Fruit fly (Drosophila melanogaster) whole organism, wandering third instar larva: ENCODE measurements around the gene Acsx1L.

Source experiments
- CG32264 ChIP-seq: fragments of 200-800 bp; sonication (Bioruptor generic); optimal IDR thresholded peaks from 2 replicates; lab custom pipeline; 2016; ENCODE audit warnings: missing biosample characterization, missing genetic modification characterization
- CG9705 ChIP-seq: fragments of 200-800 bp; sonication (Bioruptor generic); optimal IDR thresholded peaks from 2 replicates; lab custom pipeline; 2018; ENCODE audit warnings: missing biosample characterization, mild to moderate bottlenecking, missing genetic modification characterization
- CrebA ChIP-seq: fragments of 200-800 bp; sonication (Bioruptor generic); optimal IDR thresholded peaks from 2 replicates; lab custom pipeline; 2016; ENCODE audit warnings: missing biosample characterization, mild to moderate bottlenecking, missing genetic modification characterization, borderline replicate concordance
- Dfd ChIP-seq: fragments of >200 bp; optimal IDR thresholded peaks from 2 replicates; lab custom pipeline; 2017; ENCODE audit warnings: missing biosample characterization, missing genetic modification characterization
- Dif ChIP-seq: fragments of 200-275, 200-300 bp; sonication (Bioruptor generic); optimal IDR thresholded peaks from 2 replicates; lab custom pipeline; 2018; ENCODE audit warnings: missing biosample characterization, missing genetic modification characterization; ENCODE audit not compliant: partially characterized antibody
- GATAd ChIP-seq: sonication (Bioruptor generic); optimal IDR thresholded peaks from 2 replicates; lab custom pipeline; 2016; ENCODE audit warnings: missing biosample characterization, missing genetic modification characterization
- HLH106 ChIP-seq: fragments of 200-800 bp; optimal IDR thresholded peaks from 3 replicates; lab custom pipeline; 2019; ENCODE audit warnings: missing biosample characterization, mild to moderate bottlenecking, missing genetic modification characterization, moderate library complexity
- Hr78 ChIP-seq: fragments of >200 bp; optimal IDR thresholded peaks from 2 replicates; lab custom pipeline; 2017; ENCODE audit warnings: missing biosample characterization, missing genetic modification characterization
- Hr83 ChIP-seq: fragments of 200-300 bp; sonication (Bioruptor generic); optimal IDR thresholded peaks from 2 replicates; lab custom pipeline; 2016; ENCODE audit warnings: missing biosample characterization, mild to moderate bottlenecking, missing genetic modification characterization, moderate library complexity; ENCODE audit not compliant: poor library complexity, severe bottlenecking
- Mio ChIP-seq: sonication (Bioruptor generic); optimal IDR thresholded peaks from 2 replicates; lab custom pipeline; 2016; ENCODE audit warnings: missing biosample characterization, missing genetic modification characterization
- Myc ChIP-seq: fragments of >200 bp; optimal IDR thresholded peaks from 2 replicates; lab custom pipeline; 2017
- Sp1 ChIP-seq: fragments of 200-800 bp; sonication (Bioruptor generic); optimal IDR thresholded peaks from 3 replicates; lab custom pipeline; 2019; ENCODE audit warnings: missing biosample characterization, mild to moderate bottlenecking, missing genetic modification characterization, moderate library complexity
- br ChIP-seq: fragments of 200-800 bp; sonication (Bioruptor generic); optimal IDR thresholded peaks from 2 replicates; lab custom pipeline; 2016; ENCODE audit warnings: missing biosample characterization, missing genetic modification characterization
- dl ChIP-seq, 2 experiments: fragments of 175-275, 200-275 bp in 1 of 2; fragments of 200-275 bp in 1 of 2; sonication (Bioruptor generic); optimal IDR thresholded peaks; lab custom pipeline; 2018; ENCODE audit warnings: mild to moderate bottlenecking in 2 of 2, missing biosample characterization in 2 of 2, missing genetic modification characterization in 2 of 2, moderate library complexity in 2 of 2; ENCODE audit not compliant: partially characterized antibody in 2 of 2, insufficient read depth in 1 of 2
- dmrt93B ChIP-seq: fragments of 200-800 bp; sonication (Bioruptor generic); optimal IDR thresholded peaks from 2 replicates; lab custom pipeline; 2018; ENCODE audit warnings: missing biosample characterization, mild to moderate bottlenecking, missing genetic modification characterization
- dsf ChIP-seq: sonication (Bioruptor generic); optimal IDR thresholded peaks from 2 replicates; lab custom pipeline; 2016; ENCODE audit warnings: missing biosample characterization, missing genetic modification characterization, borderline replicate concordance
- ey ChIP-seq: fragments of 200-800 bp; sonication (Bioruptor generic); optimal IDR thresholded peaks from 2 replicates; lab custom pipeline; 2016; ENCODE audit warnings: missing biosample characterization, missing genetic modification characterization
- foxo ChIP-seq, 2 experiments: fragments of 200-800 bp; sonication (Bioruptor generic); optimal IDR thresholded peaks; 2 replicates in 1 of 2; 3 replicates in 1 of 2; lab custom pipeline; 2016 to 2017; ENCODE audit warnings: missing biosample characterization in 2 of 2, missing genetic modification characterization in 2 of 2
- h ChIP-seq: fragments of 200-800 bp; sonication (Bioruptor generic); optimal IDR thresholded peaks from 3 replicates; lab custom pipeline; 2016; ENCODE audit warnings: missing biosample characterization, mild to moderate bottlenecking, missing genetic modification characterization
- jim ChIP-seq: fragments of 175-275, 200-325 bp; sonication (Bioruptor generic); optimal IDR thresholded peaks from 2 replicates; lab custom pipeline; 2016; ENCODE audit warnings: missing biosample characterization, mild to moderate bottlenecking, missing genetic modification characterization
- psq ChIP-seq: fragments of 200-800 bp; sonication (Bioruptor generic); optimal IDR thresholded peaks from 3 replicates; lab custom pipeline; 2017; ENCODE audit warnings: missing biosample characterization, mild to moderate bottlenecking, missing genetic modification characterization, moderate library complexity
- rgr ChIP-seq: fragments of 200-800 bp; sonication (Bioruptor generic); optimal IDR thresholded peaks from 3 replicates; lab custom pipeline; 2016; ENCODE audit warnings: missing biosample characterization, mild to moderate bottlenecking, missing genetic modification characterization
- sage ChIP-seq: fragments of 200-800 bp; sonication (Bioruptor generic); optimal IDR thresholded peaks from 2 replicates; lab custom pipeline; 2016; ENCODE audit warnings: missing biosample characterization, mild to moderate bottlenecking, missing genetic modification characterization
- sv ChIP-seq: fragments of 200-800 bp; sonication (Bioruptor generic); optimal IDR thresholded peaks from 3 replicates; lab custom pipeline; 2016; ENCODE audit warnings: missing biosample characterization, missing genetic modification characterization
- tai ChIP-seq: sonication (Bioruptor generic); optimal IDR thresholded peaks from 2 replicates; lab custom pipeline; 2016; ENCODE audit warnings: missing biosample characterization, missing genetic modification characterization
- usp ChIP-seq: fragments of >200 bp; optimal IDR thresholded peaks from 2 replicates; lab custom pipeline; 2017; ENCODE audit warnings: missing biosample characterization, missing genetic modification characterization
- woc ChIP-seq: sonication (Bioruptor generic); optimal IDR thresholded peaks from 2 replicates; lab custom pipeline; 2016; ENCODE audit warnings: missing biosample characterization, mild to moderate bottlenecking, missing genetic modification characterization

The Acsx1L gene

DNA sequence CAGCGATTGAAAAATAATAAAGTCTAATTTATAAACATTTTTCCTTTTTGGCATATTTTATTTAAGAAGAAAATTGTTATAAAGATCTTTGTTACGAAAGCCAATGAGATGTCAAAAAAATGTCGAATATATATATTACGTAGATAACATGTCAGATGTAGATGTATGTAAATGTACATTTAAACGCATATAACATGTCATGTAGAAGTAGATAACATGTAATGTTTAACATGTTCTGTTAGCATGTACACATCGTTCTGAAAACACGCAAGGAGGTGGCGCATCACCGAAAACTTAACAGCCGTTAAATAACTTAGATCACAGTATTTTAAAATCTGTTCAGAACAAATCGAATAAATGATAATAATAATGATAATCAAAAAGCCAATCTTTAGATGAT lies 1.1 kb upstream of the Acsx1L start:
- TF ChIP-seq CrebA (GFP tag; lab: Kevin White, UChicago) (no peak), Dif (no peak), CG32264 (GFP tag; lab: Kevin White, UChicago) (no peak), Myc (no peak), foxo (GFP tag; optimal IDR thresholded peaks at IDR 0.05; lab: Kevin White, UChicago) (no peak), dmrt93B (GFP tag; lab: Kevin White, UChicago) (no peak), tai (GFP tag; lab: Kevin White, UChicago) (no peak)

DNA sequence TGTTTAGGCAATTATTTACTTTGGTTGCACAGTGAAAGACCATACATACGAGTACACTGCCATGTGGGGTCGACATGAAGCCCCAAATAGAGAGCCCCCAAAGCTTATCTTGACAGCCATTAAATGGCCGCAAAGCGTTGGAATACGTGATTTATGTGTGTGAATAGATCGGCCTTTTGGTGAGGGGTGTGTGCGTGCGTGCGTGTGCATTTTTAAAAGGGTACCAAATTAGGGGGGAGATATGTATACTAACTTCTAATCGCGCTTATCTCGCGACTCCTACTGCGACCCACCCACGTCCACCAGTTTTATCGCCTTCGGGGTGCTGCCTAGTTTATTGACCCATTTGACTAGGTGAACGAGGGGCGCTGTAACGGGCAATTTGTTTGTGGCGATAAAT lies 30.1 kb downstream of the Acsx1L start:
- TF ChIP-seq sv (GFP tag; lab: Kevin White, UChicago) (no peak), Mio (GFP tag; lab: Kevin White, UChicago) (no peak), Hr78 (GFP tag; lab: Kevin White, UChicago) (no peak), dmrt93B (GFP tag; lab: Kevin White, UChicago) (no peak), woc (GFP tag; lab: Kevin White, UChicago) (no peak), CG32264 (GFP tag; lab: Kevin White, UChicago) (no peak), br (GFP tag; lab: Kevin White, UChicago) (no peak), sage (GFP tag; lab: Kevin White, UChicago) (no peak), psq (GFP tag; lab: Kevin White, UChicago) (no peak), Myc (no peak), HLH106 (tag; lab: Kevin White, UChicago) (no peak), Hr83 (GFP tag; lab: Kevin White, UChicago) (no peak), foxo (GFP tag; optimal IDR thresholded peaks at IDR 0.05; lab: Kevin White, UChicago) (no peak), GATAd (GFP tag; lab: Kevin White, UChicago) (no peak)

DNA sequence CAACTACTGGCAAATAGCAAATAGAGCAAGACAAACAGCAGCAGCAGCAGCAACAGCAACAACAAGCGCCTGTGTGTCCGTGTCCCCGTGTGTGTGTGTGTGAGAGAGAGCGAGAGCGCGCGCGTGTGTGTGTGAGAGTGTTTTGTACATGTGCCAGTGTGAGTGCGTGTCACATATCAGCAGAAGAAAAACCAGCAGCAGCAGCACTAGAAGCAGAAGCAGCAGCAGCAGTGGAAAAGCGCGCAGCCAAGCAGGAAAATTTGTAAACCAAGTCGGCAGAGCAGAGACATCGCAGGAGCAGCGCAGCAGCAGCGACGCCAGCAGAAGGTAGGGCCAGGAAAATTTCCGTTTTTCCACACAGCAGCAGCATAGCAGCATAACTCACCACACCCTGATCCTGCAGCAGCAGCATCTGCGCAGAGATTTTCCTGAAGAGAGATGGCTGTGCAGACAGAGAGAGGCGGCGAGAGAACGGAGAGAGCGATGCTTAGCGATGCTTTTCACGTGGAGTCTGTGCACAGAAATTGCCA lies 42.0 kb downstream of the Acsx1L start:
- TF ChIP-seq h (no peak), Dfd (peak; percentile 90)

DNA sequence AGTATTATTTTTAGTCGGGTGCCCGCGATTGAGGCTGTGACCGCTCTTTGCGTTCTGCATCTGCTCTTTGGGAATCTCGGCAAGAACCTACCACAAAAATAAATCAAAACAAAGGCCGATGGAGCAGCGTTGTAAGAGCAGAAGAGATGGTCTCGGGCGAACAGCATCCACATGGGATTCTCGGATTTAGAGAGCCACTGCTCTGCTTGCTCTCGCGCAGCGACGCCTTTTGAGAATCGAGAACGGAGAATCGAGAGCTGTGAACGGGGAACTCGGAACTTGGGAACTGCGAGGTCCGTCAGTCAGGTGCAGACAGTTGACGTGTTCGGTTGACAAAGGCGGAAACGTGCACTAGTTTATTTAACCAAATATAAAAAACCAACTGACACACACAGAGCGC lies 42.6 kb downstream of the Acsx1L start, which contains the start of gene GluClalpha:
Gene GluClalpha, plus strand, starts transcription at position 301 of the 400 bp plus-strand sequence.
- peak in 1 of 2 experiments; percentile 19 for TF ChIP-seq dl (GFP tag; optimal IDR thresholded peaks at IDR 0.05; lab: Kevin White, UChicago; ENCODE audit: insufficient read depth in 1 of 2, partially characterized antibody in 2 of 2)
- no peak for TF ChIP-seq jim

DNA sequence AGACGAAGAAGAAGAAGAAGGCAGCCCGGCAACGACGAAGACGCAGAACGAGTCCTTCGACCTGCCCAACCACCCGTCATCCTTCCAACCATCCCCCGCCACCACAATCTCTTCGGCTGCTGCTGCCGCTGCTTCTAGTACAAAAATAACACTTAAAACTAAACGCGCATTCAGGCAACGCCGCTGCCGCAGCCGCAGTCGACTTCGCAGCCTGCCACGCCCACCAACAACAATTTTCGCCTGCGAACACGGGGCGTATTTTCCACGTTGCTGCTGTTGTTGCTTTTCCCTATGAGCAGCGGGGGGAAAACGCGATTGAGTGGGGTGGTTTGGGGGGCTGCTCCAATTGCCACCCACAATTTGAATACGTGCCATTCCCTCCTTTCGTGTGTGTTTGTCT lies 45.2 kb downstream of the Acsx1L start:
- no peak for TF ChIP-seq sage (GFP tag; lab: Kevin White, UChicago)
- no peak for TF ChIP-seq Sp1
- TF ChIP-seq Mio (GFP tag; lab: Kevin White, UChicago), result no peak
- no peak for TF ChIP-seq br (GFP tag; lab: Kevin White, UChicago)
- no peak for TF ChIP-seq woc (GFP tag; lab: Kevin White, UChicago)
- no peak for TF ChIP-seq Hr78 (GFP tag; lab: Kevin White, UChicago)
- TF ChIP-seq ey (GFP tag; lab: Kevin White, UChicago), result no peak
- no peak for TF ChIP-seq rgr (GFP tag; lab: Kevin White, UChicago)
- TF ChIP-seq CG32264 (GFP tag; lab: Kevin White, UChicago), result no peak
- TF ChIP-seq jim, result no peak
- no peak for TF ChIP-seq Hr83 (GFP tag; lab: Kevin White, UChicago)
- no peak for TF ChIP-seq usp
- TF ChIP-seq dsf, result no peak
- TF ChIP-seq GATAd (GFP tag; lab: Kevin White, UChicago), result no peak
- no peak for TF ChIP-seq sv (GFP tag; lab: Kevin White, UChicago)
- no peak for TF ChIP-seq CG9705 (GFP tag; lab: Kevin White, UChicago)

DNA sequence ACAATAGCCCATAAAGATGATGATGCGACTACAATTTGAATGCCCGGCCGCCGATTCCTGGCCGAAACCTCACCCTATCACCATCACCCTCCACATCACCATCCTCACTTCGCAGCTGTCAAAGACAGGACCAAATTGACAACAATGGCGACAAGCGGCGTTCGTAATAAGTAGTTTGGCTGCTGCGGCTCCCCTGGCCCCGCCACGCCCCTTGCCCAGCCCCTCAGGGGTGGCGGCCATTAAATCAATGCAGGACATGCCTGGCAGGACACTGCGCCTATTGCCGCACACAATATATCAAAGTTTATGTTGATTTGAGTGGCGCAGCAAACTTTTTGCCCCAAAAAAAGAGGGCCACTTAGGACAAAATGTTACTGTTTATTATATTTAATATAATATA lies 47.4 kb downstream of the Acsx1L start:
- no peak for TF ChIP-seq Hr83 (GFP tag; lab: Kevin White, UChicago)
- TF ChIP-seq Dfd, result peak; percentile 91
- no peak for TF ChIP-seq rgr (GFP tag; lab: Kevin White, UChicago)
- TF ChIP-seq, all 38 proteins: peak for 1
